Worm (Caenorhabditis elegans) whole organism, midembryonic: Measurements from ENCODE around the gene hot-9.

Experiments used
- T22C8.4 ChIP-seq: fragments of 200-800 bp; sonication (Bioruptor generic); IDR thresholded peaks from 2 replicates; pipeline ENCODE4 v1.3.6; 2022; ENCODE audit warnings: missing genetic modification characterization, missing compliant biosample characterization
- cog-1 ChIP-seq: sonication (generic microtip); optimal IDR thresholded peaks from 2 replicates; lab custom pipeline; 2016; ENCODE audit warnings: missing genetic modification characterization, missing compliant biosample characterization
- flt-1 ChIP-seq: fragments of 200-800 bp; sonication (Bioruptor generic); IDR thresholded peaks from 2 replicates; pipeline ENCODE4 v1.3.6; 2022; ENCODE audit warnings: missing genetic modification characterization, missing compliant biosample characterization
- med-1 ChIP-seq: sonication (generic microtip); optimal IDR thresholded peaks from 2 replicates; lab custom pipeline; 2017; ENCODE audit warnings: missing genetic modification characterization, mild to moderate bottlenecking, missing compliant biosample characterization, antibody characterized with exemption, missing genetic modification reagents; ENCODE audit not compliant: insufficient read depth
- ref-1 ChIP-seq: fragments of 200-800 bp; sonication (Bioruptor generic); conservative IDR thresholded peaks from 2 replicates; pipeline ENCODE4 v1.3.6; 2022; ENCODE audit warnings: missing genetic modification reagents, missing genetic modification characterization, missing compliant biosample characterization
- tab-1 ChIP-seq: fragments of 200-800 bp; sonication (Bioruptor generic); IDR thresholded peaks from 2 replicates; pipeline ENCODE4 v1.3.6; 2022; ENCODE audit warnings: missing genetic modification characterization, missing compliant biosample characterization
- ztf-23 ChIP-seq: fragments of 200-800 bp; sonication (Bioruptor generic); IDR thresholded peaks from 2 replicates; pipeline ENCODE4 v1.3.6; 2022; ENCODE audit warnings: missing genetic modification reagents, missing genetic modification characterization, missing compliant biosample characterization

ce11 chrIV:5031346-5031745 lies 13.9 kb downstream of the hot-9 start:
- TF ChIP-seq flt-1 (GFP tag; lab: Robert Waterston, UW) (no peak), ztf-23 (GFP tag; lab: Robert Waterston, UW) (no peak), med-1 (no peak), cog-1 (tag; lab: Kevin White, UChicago) (no peak), ref-1 (no peak), tab-1 (no peak), T22C8.4 (GFP tag; lab: Robert Waterston, UW) (no peak)
